Worm (Caenorhabditis elegans) whole organism, mixed stage, embryonic: ENCODE results near the gene srbc-70.

Experiments used
- blmp-1 ChIP-seq: fragments of 150-350 bp; optimal IDR thresholded peaks from 2 replicates; lab custom pipeline; 2014; ENCODE audit warnings: missing biosample characterization, missing genetic modification characterization
- ces-1 ChIP-seq: fragments of 150-350 bp; optimal IDR thresholded peaks from 2 replicates; lab custom pipeline; 2014; ENCODE audit warnings: missing biosample characterization, missing genetic modification reagents, missing genetic modification characterization
- elt-3 ChIP-seq: fragments of 150-350 bp; optimal IDR thresholded peaks from 2 replicates; lab custom pipeline; 2014; ENCODE audit warnings: missing biosample characterization, missing genetic modification characterization
- ham-2 ChIP-seq: fragments of 200-800 bp; sonication (Bioruptor generic); optimal IDR thresholded peaks from 2 replicates; lab custom pipeline; 2018; ENCODE audit warnings: mild to moderate bottlenecking, missing genetic modification characterization, missing compliant biosample characterization
- hlh-1 ChIP-seq: fragments of 150-350 bp; optimal IDR thresholded peaks from 2 replicates; lab custom pipeline; 2014; ENCODE audit warnings: missing biosample characterization, missing genetic modification reagents, missing genetic modification characterization
- nhr-237 ChIP-seq: fragments of 150-350 bp; optimal IDR thresholded peaks from 2 replicates; lab custom pipeline; 2014; ENCODE audit warnings: missing biosample characterization, missing genetic modification characterization
- nhr-28 ChIP-seq: fragments of 150-350 bp; optimal IDR thresholded peaks from 2 replicates; lab custom pipeline; 2014; ENCODE audit warnings: missing biosample characterization, missing genetic modification characterization
- nhr-76 ChIP-seq: sonication (generic microtip); optimal IDR thresholded peaks from 2 replicates; lab custom pipeline; 2017; ENCODE audit warnings: missing biosample characterization, missing genetic modification characterization
- pha-4 ChIP-seq: fragments of 150-350 bp; optimal IDR thresholded peaks from 2 replicates; lab custom pipeline; 2018; ENCODE audit warnings: missing biosample characterization, missing genetic modification reagents, missing genetic modification characterization
- snpc-4 ChIP-seq: fragments of 150-350 bp; optimal IDR thresholded peaks from 2 replicates; lab custom pipeline; 2014; ENCODE audit warnings: missing biosample characterization, missing genetic modification characterization
- sptf-1 ChIP-seq: sonication (generic microtip); optimal IDR thresholded peaks from 2 replicates; lab custom pipeline; 2017; ENCODE audit warnings: mild to moderate bottlenecking, missing genetic modification characterization, moderate library complexity, missing compliant biosample characterization
- tbx-8 ChIP-seq: fragments of 200-800 bp; sonication (Bioruptor generic); optimal IDR thresholded peaks from 2 replicates; lab custom pipeline; 2018; ENCODE audit warnings: mild to moderate bottlenecking, missing genetic modification characterization, moderate library complexity, missing compliant biosample characterization
- unc-62 ChIP-seq: fragments of 150-350 bp; optimal IDR thresholded peaks from 2 replicates; lab custom pipeline; 2014; ENCODE audit warnings: missing biosample characterization, missing genetic modification reagents, missing genetic modification characterization

- TF ChIP-seq elt-3 (tag; lab: Kevin White, UChicago) (no peak), pha-4 (no peak), nhr-237 (no peak), blmp-1 (no peak), hlh-1 (no peak), ces-1 (GFP tag; lab: Kevin White, UChicago) (no peak), tbx-8 (GFP tag; lab: Kevin White, UChicago) (no peak), ham-2 (no peak), snpc-4 (tag; lab: Kevin White, UChicago) (no peak), sptf-1 (no peak), nhr-28 (tag; lab: Kevin White, UChicago) (no peak), nhr-76 (tag; lab: Kevin White, UChicago) (no peak), unc-62 (no peak)
Observed at ce11 chrIV:4267320-4267719, 39.5 kb upstream of the srbc-70 start, which contains the start of gene F36A4.4.
